Worm (Caenorhabditis elegans) whole organism, early embryonic: ENCODE results near the gene tag-266.

Experiments
- B0310.2 ChIP-seq: sonication (generic microtip); optimal IDR thresholded peaks from 2 replicates; lab custom pipeline; 2016; ENCODE audit warnings: mild to moderate bottlenecking, missing genetic modification characterization, missing compliant biosample characterization
- aly-1 ChIP-seq: sonication (generic microtip); optimal IDR thresholded peaks from 2 replicates; lab custom pipeline; 2016; ENCODE audit warnings: missing genetic modification characterization, missing compliant biosample characterization
- ama-1 ChIP-seq: fragments of 150-350 bp; optimal IDR thresholded peaks from 2 replicates; lab custom pipeline; 2014
- ceh-36 ChIP-seq: sonication (generic microtip); optimal IDR thresholded peaks from 2 replicates; lab custom pipeline; 2016; ENCODE audit warnings: missing genetic modification characterization, inconsistent platforms, missing compliant biosample characterization
- pes-1 ChIP-seq: fragments of 200-800 bp; sonication (Bioruptor generic); IDR thresholded peaks from 2 replicates; pipeline ENCODE4 v1.3.6; 2022; ENCODE audit warnings: missing genetic modification reagents, missing genetic modification characterization, missing compliant biosample characterization
- tbx-37 ChIP-seq: fragments of 200-800 bp; sonication (Bioruptor generic); conservative IDR thresholded peaks from 2 replicates; pipeline ENCODE4 v1.3.6; 2022; ENCODE audit warnings: missing genetic modification reagents, missing genetic modification characterization, missing compliant biosample characterization

ce11 chrIII:626091-626490 is 13.9 kb downstream of the tag-266 start:
- TF ChIP-seq aly-1 (tag; lab: Kevin White, UChicago), result no peak
- TF ChIP-seq tbx-37 (GFP tag; lab: Robert Waterston, UW), result no peak
- no peak for TF ChIP-seq ama-1 (lab: Kevin White, UChicago)
- no peak for TF ChIP-seq B0310.2
- TF ChIP-seq ceh-36 (tag; lab: Kevin White, UChicago), result no peak
- TF ChIP-seq pes-1, result no peak
